Fruit fly (Drosophila melanogaster): ENCODE data around the gene CG13458.

Gene CG13458

DNA sequence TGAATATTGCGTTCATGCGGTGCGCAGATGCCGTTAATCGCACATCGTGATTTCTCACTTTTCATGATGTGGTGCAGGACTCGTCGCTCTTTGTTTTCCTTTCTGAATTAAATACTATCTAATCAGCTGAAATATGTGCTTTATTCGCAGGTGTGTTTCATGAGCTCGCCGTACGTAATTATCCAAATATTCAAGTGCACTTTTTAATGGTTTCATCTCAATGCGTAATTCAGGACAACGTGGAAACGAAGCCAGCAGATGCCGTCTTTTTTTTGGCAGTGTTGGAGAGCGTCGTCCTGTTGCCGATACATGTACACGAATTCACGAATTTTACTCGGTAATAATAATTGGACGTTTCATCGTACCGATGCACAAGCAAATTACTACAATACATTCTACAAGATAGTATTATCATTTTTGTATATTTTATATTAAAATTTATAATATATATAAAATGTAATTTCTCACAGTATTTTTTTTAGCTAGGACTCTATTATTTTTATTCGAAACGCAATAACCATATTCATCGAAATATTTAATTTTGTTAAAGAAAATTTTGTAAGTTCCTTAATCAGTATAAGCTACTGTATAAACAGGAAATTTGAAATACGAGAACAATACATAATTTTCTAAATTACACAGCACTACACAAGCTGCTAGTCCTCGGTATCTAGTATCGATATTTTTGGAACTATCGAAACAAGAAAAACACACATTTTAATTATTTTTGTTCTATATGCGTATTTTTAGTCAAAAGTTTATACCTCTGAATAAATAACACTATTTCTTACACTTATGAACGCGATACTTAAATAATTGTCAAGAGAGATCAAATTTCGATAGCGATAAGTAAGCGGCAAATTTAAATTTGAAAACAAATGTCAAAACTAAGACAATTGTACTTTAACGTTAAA, 23.6 kb downstream of the CG13458 start, which contains the start of gene CG12316 (continued):
- TF ChIP-seq CG17568 (GFP tag; optimal IDR thresholded peaks at IDR 0.05): no peak
- TF ChIP-seq Bgb (GFP tag; IDR thresholded peaks at IDR 0.05; ENCODE audit: partially characterized antibody): peak; percentile 81
- peak; percentile 46; the same call in 1 of the 3 replicates for TF ChIP-seq sr (GFP tag; IDR thresholded peaks at IDR 0.05)
- peak; percentile 93 for TF ChIP-seq repo (GFP tag; optimal IDR thresholded peaks at IDR 0.05)
- peak; percentile 53 for TF ChIP-seq kay (GFP tag; optimal IDR thresholded peaks at IDR 0.05)
- TF ChIP-seq pfk (GFP tag; optimal IDR thresholded peaks at IDR 0.05): peak; percentile 47
- TF ChIP-seq CG8924 (tag; optimal IDR thresholded peaks at IDR 0.05): peak; percentile 95
- TF ChIP-seq CG17361 (GFP tag; IDR thresholded peaks at IDR 0.05): peak; percentile 92
- peak; percentile 91 for TF ChIP-seq Dip3 (GFP tag; optimal IDR thresholded peaks at IDR 0.05)
- no peak for TF ChIP-seq pita (GFP tag; optimal IDR thresholded peaks at IDR 0.05)
- peak; percentile 82 for TF ChIP-seq fu2 (GFP tag; optimal IDR thresholded peaks at IDR 0.05)
- peak; percentile 90 for TF ChIP-seq Antp (GFP tag; optimal IDR thresholded peaks at IDR 0.05)
- peak; percentile 92 for TF ChIP-seq CG11504 (tag; optimal IDR thresholded peaks at IDR 0.05)
- no peak for TF ChIP-seq Dfd (GFP tag; optimal IDR thresholded peaks at IDR 0.05)
- TF ChIP-seq lov (optimal IDR thresholded peaks at IDR 0.05): no peak
- peak; percentile 74; the same call in 2 of the 3 replicates for TF ChIP-seq lov (GFP tag; IDR thresholded peaks at IDR 0.05)
- TF ChIP-seq ash1 (GFP tag; optimal IDR thresholded peaks at IDR 0.05): peak; percentile 67
- TF ChIP-seq BtbVII (GFP tag; optimal IDR thresholded peaks at IDR 0.05): peak; percentile 91
- no peak for TF ChIP-seq prd (optimal IDR thresholded peaks at IDR 0.05)
- TF ChIP-seq prd (GFP tag; IDR thresholded peaks at IDR 0.05): peak; percentile 89
- TF ChIP-seq E2f1 (GFP tag; IDR thresholded peaks at IDR 0.05): peak; percentile 77
- peak; percentile 74 for TF ChIP-seq exex (tag; optimal IDR thresholded peaks at IDR 0.05)
- TF ChIP-seq CG5953 (GFP tag; IDR thresholded peaks at IDR 0.05): peak; percentile 76
- peak; percentile 92 for TF ChIP-seq CG7839 (tag; optimal IDR thresholded peaks at IDR 0.05)
- TF ChIP-seq CG31441 (GFP tag; IDR thresholded peaks at IDR 0.05): peak; percentile 90
- peak; percentile 79 for TF ChIP-seq Dbx (GFP tag; IDR thresholded peaks at IDR 0.05)
- TF ChIP-seq crc (GFP tag; optimal IDR thresholded peaks at IDR 0.05): peak; percentile 89
- TF ChIP-seq H2.0 (GFP tag; IDR thresholded peaks at IDR 0.05): peak; percentile 77
- peak; percentile 100 for TF ChIP-seq sens (GFP tag)
- peak; percentile 84 for TF ChIP-seq Blimp-1 (GFP tag; optimal IDR thresholded peaks at IDR 0.05)
- peak; percentile 88 for TF ChIP-seq CG17359 (tag; optimal IDR thresholded peaks at IDR 0.05)
- peak; percentile 64; the same call in 1 of the 2 replicates for TF ChIP-seq CG17612 (GFP tag; IDR thresholded peaks at IDR 0.05)
- peak; percentile 88 for TF ChIP-seq scrt (GFP tag; optimal IDR thresholded peaks at IDR 0.05)
- peak; percentile 52 for TF ChIP-seq stwl (tag; optimal IDR thresholded peaks at IDR 0.05)
- peak; percentile 52 for TF ChIP-seq CG17186 (GFP tag; optimal IDR thresholded peaks at IDR 0.05)
- peak; percentile 59; the same call in 1 of the 3 replicates for TF ChIP-seq CG7963 (GFP tag; IDR thresholded peaks at IDR 0.05; ENCODE audit: partially characterized antibody)
- peak; percentile 95 for TF ChIP-seq CG2712 (tag; optimal IDR thresholded peaks at IDR 0.05)
- peak; percentile 86 for TF ChIP-seq Six4 (GFP tag; optimal IDR thresholded peaks at IDR 0.05)
- TF ChIP-seq CG17829 (tag; optimal IDR thresholded peaks at IDR 0.05): peak; percentile 93
- peak; percentile 88 for TF ChIP-seq Xbp1 (GFP tag; optimal IDR thresholded peaks at IDR 0.05)
- peak; percentile 76 for TF ChIP-seq amos (GFP tag; IDR thresholded peaks at IDR 0.05; ENCODE audit: partially characterized antibody)
- TF ChIP-seq CG13624 (GFP tag; optimal IDR thresholded peaks at IDR 0.05): peak; percentile 93
- TF ChIP-seq lmd (GFP tag; IDR thresholded peaks at IDR 0.05): peak; percentile 88
- TF ChIP-seq mam (GFP tag; optimal IDR thresholded peaks at IDR 0.05): peak; percentile 86
- peak; percentile 92 for TF ChIP-seq CG8388 (GFP tag; optimal IDR thresholded peaks at IDR 0.05)
- TF ChIP-seq CG4360 (GFP tag; IDR thresholded peaks at IDR 0.05): 0 out of 2 replicates have a peak, but pooled peaks have one; percentile 7
- TF ChIP-seq CG13287 (GFP tag; IDR thresholded peaks at IDR 0.05; ENCODE audit: partially characterized antibody): peak; percentile 87
- peak; percentile 93 for TF ChIP-seq CG13296 (GFP tag; optimal IDR thresholded peaks at IDR 0.05)
- peak; percentile 94 for TF ChIP-seq jumu (GFP tag; optimal IDR thresholded peaks at IDR 0.05)

Measured in whole organism, embryonic.